Worm (Caenorhabditis elegans): ENCODE results near the gene R02F11.11.

R02F11.11 gene

ce11 chrV:4834277-4834676 lies 42.6 kb downstream of the R02F11.11 start, which contains the start of gene C37H5.14:
Gene C37H5.14, minus strand, starts transcription at chrV:4834377.
- TF ChIP-seq ama-1 (optimal IDR thresholded peaks at IDR 0.05): no peak
- TF ChIP-seq Y55F3AM.14 (GFP tag; optimal IDR thresholded peaks at IDR 0.05): no peak
- TF ChIP-seq peb-1 (tag; optimal IDR thresholded peaks at IDR 0.05): no peak

ce11 chrV:4839913-4840312 lies 48.2 kb downstream of the R02F11.11 start, which contains the start of gene nas-9:
Gene nas-9, minus strand, starts transcription at chrV:4840013.
- TF ChIP-seq ztf-11 (tag; optimal IDR thresholded peaks at IDR 0.05): no peak
- no peak for TF ChIP-seq ama-1 (optimal IDR thresholded peaks at IDR 0.05)
- TF ChIP-seq nhr-6 (tag; optimal IDR thresholded peaks at IDR 0.05): no peak
- no peak for TF ChIP-seq unc-39 (tag; optimal IDR thresholded peaks at IDR 0.05)
- TF ChIP-seq alr-1 (tag; optimal IDR thresholded peaks at IDR 0.05): no peak
- TF ChIP-seq F13H6.1 (tag; optimal IDR thresholded peaks at IDR 0.05): no peak
- no peak for TF ChIP-seq elt-1 (tag; optimal IDR thresholded peaks at IDR 0.05)
- TF ChIP-seq ceh-16 (tag; optimal IDR thresholded peaks at IDR 0.05): no peak
- no peak for TF ChIP-seq fos-1 (tag; optimal IDR thresholded peaks at IDR 0.05)
- TF ChIP-seq egl-27 (tag; optimal IDR thresholded peaks at IDR 0.05): no peak
- TF ChIP-seq lsy-2 (tag; optimal IDR thresholded peaks at IDR 0.05): no peak
- no peak for TF ChIP-seq unc-55 (GFP tag; optimal IDR thresholded peaks at IDR 0.05)
- TF ChIP-seq nhr-237 (tag; optimal IDR thresholded peaks at IDR 0.05): no peak
- no peak for TF ChIP-seq nhr-129 (tag; optimal IDR thresholded peaks at IDR 0.05)
- TF ChIP-seq lin-11 (tag; optimal IDR thresholded peaks at IDR 0.05): no peak
- TF ChIP-seq mbf-1 (tag; optimal IDR thresholded peaks at IDR 0.05): no peak
- TF ChIP-seq sma-3 (GFP tag; optimal IDR thresholded peaks at IDR 0.05): no peak

- TF ChIP-seq sem-4 (tag; optimal IDR thresholded peaks at IDR 0.05) (no peak), fos-1 (tag; optimal IDR thresholded peaks at IDR 0.05) (no peak), aly-2 (tag; optimal IDR thresholded peaks at IDR 0.05) (no peak), skn-1 (tag; optimal IDR thresholded peaks at IDR 0.05) (no peak), nhr-10 (tag; optimal IDR thresholded peaks at IDR 0.05) (no peak), nhr-23 (tag; optimal IDR thresholded peaks at IDR 0.05) (no peak), sma-9 (GFP tag; optimal IDR thresholded peaks at IDR 0.05) (no peak), sma-9 (tag; optimal IDR thresholded peaks at IDR 0.05) (no peak), alr-1 (tag; optimal IDR thresholded peaks at IDR 0.05) (no peak), nhr-21 (tag; optimal IDR thresholded peaks at IDR 0.05) (no peak), ztf-1 (GFP tag; conservative IDR thresholded peaks at IDR 0.05) (no peak), ztf-4 (tag; optimal IDR thresholded peaks at IDR 0.05) (no peak), ceh-82 (tag; optimal IDR thresholded peaks at IDR 0.05) (no peak), zag-1 (tag; optimal IDR thresholded peaks at IDR 0.05) (no peak), lsy-2 (tag; optimal IDR thresholded peaks at IDR 0.05) (no peak)
Observed at ce11 chrV:4841179-4841578, 49.5 kb downstream of the R02F11.11 start, which contains the start of gene cwp-1. Gene cwp-1, minus strand, starts transcription at chrV:4841279.

DNA sequence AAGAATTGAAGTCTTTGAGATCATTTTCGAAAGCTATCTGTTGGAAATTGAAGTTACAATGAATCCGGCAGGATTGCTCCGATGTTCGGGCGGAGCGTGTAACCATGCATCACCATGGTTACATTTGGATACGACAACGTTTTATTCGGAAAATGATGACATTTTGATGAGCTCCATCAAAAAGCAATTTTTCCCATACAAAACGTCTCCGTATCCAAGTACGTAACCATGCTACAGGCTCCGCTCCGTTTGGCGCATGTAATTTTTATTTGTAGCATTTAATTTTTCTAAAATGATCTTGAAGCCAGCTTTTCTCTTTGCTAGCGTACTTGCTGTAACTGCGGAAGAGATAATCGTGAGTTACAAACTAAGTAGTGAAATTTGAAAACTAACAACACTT lies 50.9 kb downstream of the R02F11.11 start, which contains the start of the genes cwp-2 and cwp-3:
Gene cwp-2, minus strand, starts transcription at position 101 of the 400 bp plus-strand sequence.
Gene cwp-3, plus strand, starts transcription at position 293 of the 400 bp plus-strand sequence.
- no peak for TF ChIP-seq sma-3 (GFP tag; optimal IDR thresholded peaks at IDR 0.05)
- TF ChIP-seq unc-55 (GFP tag; optimal IDR thresholded peaks at IDR 0.05): no peak
- no peak for TF ChIP-seq F13H6.1 (tag; optimal IDR thresholded peaks at IDR 0.05)
- TF ChIP-seq nhr-23 (tag; optimal IDR thresholded peaks at IDR 0.05): no peak
- no peak for TF ChIP-seq ztf-4 (tag; optimal IDR thresholded peaks at IDR 0.05)
- TF ChIP-seq gmeb-1 (tag; optimal IDR thresholded peaks at IDR 0.05): no peak
- TF ChIP-seq ZK546.5 (tag; optimal IDR thresholded peaks at IDR 0.05): no peak
- no peak for TF ChIP-seq fos-1 (tag; optimal IDR thresholded peaks at IDR 0.05)
- TF ChIP-seq nhr-11 (tag; optimal IDR thresholded peaks at IDR 0.05): no peak
- no peak for TF ChIP-seq sma-9 (GFP tag; optimal IDR thresholded peaks at IDR 0.05)
- no peak for TF ChIP-seq sma-9 (tag; optimal IDR thresholded peaks at IDR 0.05)
- no peak for TF ChIP-seq mab-5 (tag; optimal IDR thresholded peaks at IDR 0.05)
